Worm (Caenorhabditis elegans) whole organism, L4 larva: ENCODE results near the gene ttr-57.

ENCODE experiments used
- Y48G9A.11 ChIP-seq: fragments of 200-800 bp; sonication (Bioruptor generic); IDR thresholded peaks from 2 replicates; pipeline ENCODE4 v1.3.6; 2022; ENCODE audit warnings: missing genetic modification reagents, missing genetic modification characterization, missing compliant biosample characterization
- aly-2 ChIP-seq: sonication (generic microtip); optimal IDR thresholded peaks from 2 replicates; lab custom pipeline; 2018; ENCODE audit warnings: missing biosample characterization, missing genetic modification characterization
- egl-27 ChIP-seq: sonication (generic microtip); optimal IDR thresholded peaks from 3 replicates; lab custom pipeline; 2017; ENCODE audit warnings: missing biosample characterization, missing genetic modification reagents, missing genetic modification characterization
- gei-8 ChIP-seq: fragments of 200-800 bp; sonication (Bioruptor generic); optimal IDR thresholded peaks from 2 replicates; lab custom pipeline; 2018; ENCODE audit warnings: mild to moderate bottlenecking, missing genetic modification characterization, missing compliant biosample characterization
- lsy-2 ChIP-seq, 2 experiments: fragments of 150-350 bp in 1 of 2; sonication (generic microtip) in 1 of 2; optimal IDR thresholded peaks; 2 replicates each; lab custom pipeline; 2014 to 2017; ENCODE audit warnings: missing biosample characterization in 2 of 2, missing genetic modification characterization in 2 of 2
- mdl-1 ChIP-seq, 2 experiments: fragments of 150-350 bp in 1 of 2; sonication (generic microtip) in 1 of 2; optimal IDR thresholded peaks; 2 replicates each; lab custom pipeline; 2014 to 2017; ENCODE audit warnings: missing biosample characterization in 2 of 2, missing genetic modification characterization in 2 of 2
- mes-2 ChIP-seq: sonication (generic microtip); optimal IDR thresholded peaks from 2 replicates; lab custom pipeline; 2016; ENCODE audit warnings: missing genotype, mild to moderate bottlenecking, missing genetic modification characterization, missing compliant biosample characterization; ENCODE audit not compliant: poor library complexity, severe bottlenecking
- mxl-3 ChIP-seq: fragments of 200-800 bp; sonication (Bioruptor generic); optimal IDR thresholded peaks from 2 replicates; lab custom pipeline; 2018; ENCODE audit warnings: mild to moderate bottlenecking, missing genetic modification characterization, missing compliant biosample characterization
- nhr-41 ChIP-seq: fragments of 200-800 bp; sonication (Bioruptor generic); IDR thresholded peaks from 2 replicates; pipeline ENCODE4 v1.3.6; 2022; ENCODE audit warnings: missing genetic modification reagents, missing genetic modification characterization, missing compliant biosample characterization
- pha-4 ChIP-seq, 2 experiments: fragments of 150-350 bp in 1 of 2; fragments of 200-800 bp in 1 of 2; sonication (Bioruptor generic) in 1 of 2; IDR thresholded peaks in 1 of 2; optimal IDR thresholded peaks in 1 of 2; 2 replicates each; pipeline versions ENCODE4 v1.3.6 to Lab custom; 2014 to 2022; ENCODE audit warnings: missing genetic modification characterization in 2 of 2, missing genetic modification reagents in 2 of 2, missing biosample characterization in 1 of 2, missing compliant biosample characterization in 1 of 2
- spr-1 ChIP-seq: sonication (generic microtip); optimal IDR thresholded peaks from 2 replicates; lab custom pipeline; 2016; ENCODE audit warnings: mild to moderate bottlenecking, missing genetic modification characterization, missing compliant biosample characterization
- unc-130 ChIP-seq: sonication (generic microtip); optimal IDR thresholded peaks from 2 replicates; lab custom pipeline; 2016; ENCODE audit warnings: missing genetic modification reagents, missing genetic modification characterization, missing compliant biosample characterization
- unc-39 ChIP-seq: sonication (generic microtip); optimal IDR thresholded peaks from 2 replicates; lab custom pipeline; 2017; ENCODE audit warnings: missing biosample characterization, missing genetic modification characterization
- unc-62 ChIP-seq, 3 experiments: fragments of 150-350 bp in 1 of 3; sonication (generic microtip); optimal IDR thresholded peaks in 2 of 3; peaks in 1 of 3; 1 replicate in 1 of 3; 2 replicates in 2 of 3; lab custom pipeline; 2014 to 2017; ENCODE audit warnings: missing biosample characterization in 3 of 3, missing genetic modification characterization in 3 of 3, missing genetic modification reagents in 3 of 3, missing genotype in 1 of 3

DNA sequence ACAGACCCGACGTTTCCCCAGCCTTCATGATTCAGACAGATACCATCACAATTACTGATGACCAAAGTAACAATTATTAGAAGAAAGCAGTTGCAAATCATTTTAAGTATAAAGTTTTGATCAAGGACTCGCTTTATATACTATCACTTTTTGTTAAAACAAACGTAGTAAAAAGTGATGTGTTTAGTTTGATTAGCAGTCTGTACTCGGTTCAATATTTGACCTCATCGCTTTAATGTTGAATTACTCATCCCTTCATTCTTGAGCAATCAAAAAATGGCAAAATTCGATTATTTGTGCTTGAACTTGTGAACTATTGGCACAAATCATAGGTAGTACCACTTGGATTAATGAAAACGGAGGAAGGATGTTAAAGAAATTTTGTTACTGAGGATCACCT lies 46.6 kb upstream of the ttr-57 start, which contains the start of gene abf-4:
- no peak for TF ChIP-seq nhr-41 (GFP tag; lab: Robert Waterston, UW)
- no peak for TF ChIP-seq mdl-1 (tag; optimal IDR thresholded peaks at IDR 0.05; lab: Kevin White, UChicago)
- TF ChIP-seq spr-1 (tag; lab: Kevin White, UChicago), result no peak
- TF ChIP-seq unc-62 (GFP tag; optimal IDR thresholded peaks at IDR 0.05 in 1 of 2; lab: Kevin White, UChicago), result no peak
- TF ChIP-seq unc-62 (tag; optimal IDR thresholded peaks at IDR 0.05; lab: Kevin White, UChicago), result no peak
- no peak for TF ChIP-seq gei-8 (GFP tag; lab: Kevin White, UChicago)
- TF ChIP-seq mxl-3 (GFP tag; lab: Kevin White, UChicago), result no peak
- TF ChIP-seq pha-4 (GFP tag; IDR thresholded peaks at IDR 0.05; lab: Robert Waterston, UW), result no peak
- no peak for TF ChIP-seq pha-4 (tag; optimal IDR thresholded peaks at IDR 0.05; lab: Kevin White, UChicago)
- no peak for TF ChIP-seq aly-2 (tag; lab: Kevin White, UChicago)
- TF ChIP-seq egl-27 (tag; lab: Kevin White, UChicago), result no peak
- TF ChIP-seq unc-130, result no peak
- no peak for TF ChIP-seq lsy-2 (tag; optimal IDR thresholded peaks at IDR 0.05; lab: Kevin White, UChicago)
- no peak for TF ChIP-seq unc-39 (tag; lab: Kevin White, UChicago)
- TF ChIP-seq mes-2 (tag; lab: Kevin White, UChicago), result no peak
- no peak for TF ChIP-seq Y48G9A.11 (GFP tag; lab: Robert Waterston, UW)
